Fruit fly (Drosophila melanogaster): Measurements from ENCODE around the gene CG7231.
A peak's percentile ranks its signal among the peaks of the same experiment; 100 is the strongest.

Gene CG7231

dm6 chr2L:8006038-8006437 is 22.3 kb downstream of the CG7231 start (continued):
- TF ChIP-seq CG6276 (GFP tag; optimal IDR thresholded peaks at IDR 0.05) (peak; percentile 66), Eip78C (GFP tag) (peak; percentile 95), CG1621 (tag; optimal IDR thresholded peaks at IDR 0.05) (peak; percentile 57), CG8319 (GFP tag; optimal IDR thresholded peaks at IDR 0.05) (peak; percentile 42), fd59A (GFP tag; optimal IDR thresholded peaks at IDR 0.05) (peak; percentile 53), Hr4 (GFP tag; optimal IDR thresholded peaks at IDR 0.05) (peak; percentile 45), net (GFP tag; optimal IDR thresholded peaks at IDR 0.05) (peak; percentile 20), CG8119 (GFP tag; IDR thresholded peaks at IDR 0.05) (peak; percentile 76), eg (GFP tag; IDR thresholded peaks at IDR 0.05) (no peak; the same call in 2 of the 3 replicates), Eip75B (GFP tag; optimal IDR thresholded peaks at IDR 0.05) (peak; percentile 71), CG6163 (GFP tag; IDR thresholded peaks at IDR 0.05) (peak; percentile 49), CG11902 (GFP tag; optimal IDR thresholded peaks at IDR 0.05) (peak; percentile 24), CG11294 (GFP tag; IDR thresholded peaks at IDR 0.05) (peak; percentile 24; the same call in 1 of the 2 replicates), CG15336 (GFP tag; IDR thresholded peaks at IDR 0.05) (peak; percentile 68), pdm3 (GFP tag; optimal IDR thresholded peaks at IDR 0.05) (peak; percentile 61), CG34406 (GFP tag; optimal IDR thresholded peaks at IDR 0.05) (peak; percentile 34), vri (GFP tag; optimal IDR thresholded peaks at IDR 0.05) (peak; percentile 30), CG10631 (GFP tag; optimal IDR thresholded peaks at IDR 0.05) (peak; percentile 38), Eip93F (GFP tag; optimal IDR thresholded peaks at IDR 0.05) (no peak), CG8632 (GFP tag; optimal IDR thresholded peaks at IDR 0.05) (peak; percentile 15), salr (GFP tag; optimal IDR thresholded peaks at IDR 0.05) (peak in 1 of 2 experiments; percentile 14), svp (GFP tag) (peak; percentile 86), CG10669 (GFP tag; optimal IDR thresholded peaks at IDR 0.05) (peak; percentile 72), CG11762 (GFP tag; optimal IDR thresholded peaks at IDR 0.05; ENCODE audit: insufficient read depth) (peak; percentile 2), Sox14 (GFP tag; optimal IDR thresholded peaks at IDR 0.05) (peak; percentile 42), esn (GFP tag; optimal IDR thresholded peaks at IDR 0.05) (peak; percentile 55), Hr38 (GFP tag; optimal IDR thresholded peaks at IDR 0.05) (no peak), CG3919 (GFP tag; optimal IDR thresholded peaks at IDR 0.05) (peak; percentile 75), Blimp-1 (GFP tag; optimal IDR thresholded peaks at IDR 0.05) (no peak), Sox15 (GFP tag; optimal IDR thresholded peaks at IDR 0.05) (peak; percentile 24), Hr39 (GFP tag; optimal IDR thresholded peaks at IDR 0.05) (peak; percentile 46), CG32006 (GFP tag; optimal IDR thresholded peaks at IDR 0.05) (peak; percentile 56)

dm6 chr2L:8007160-8007876 is 23.6 kb downstream of the CG7231 start, which contains the start of gene Spn28Dc:
TSS of gene Spn28Dc (minus strand) at chr2L:8007210.
- TF ChIP-seq ss (GFP tag; optimal IDR thresholded peaks at IDR 0.05) (peak; percentile 50 to 60), dsx (GFP tag; optimal IDR thresholded peaks at IDR 0.05; ENCODE audit: poor library complexity, severe bottlenecking) (peak; percentile 96), Ets96B (tag; optimal IDR thresholded peaks at IDR 0.05) (no peak), Eip75B (GFP tag; optimal IDR thresholded peaks at IDR 0.05) (no peak), CG16779 (tag; optimal IDR thresholded peaks at IDR 0.05) (peak; percentile 60), CG3919 (GFP tag; optimal IDR thresholded peaks at IDR 0.05) (peak; percentile 20), achi (GFP tag; optimal IDR thresholded peaks at IDR 0.05) (no peak), CG7368 (GFP tag; optimal IDR thresholded peaks at IDR 0.05) (no peak), fkh (GFP tag; optimal IDR thresholded peaks at IDR 0.05) (peak; percentile 25), Hr4 (GFP tag; optimal IDR thresholded peaks at IDR 0.05) (no peak), CG8632 (GFP tag; optimal IDR thresholded peaks at IDR 0.05) (no peak), Eip78C (GFP tag) (peak; percentile 80), Sox102F (GFP tag; optimal IDR thresholded peaks at IDR 0.05) (no peak), Eip93F (GFP tag; optimal IDR thresholded peaks at IDR 0.05) (peak; percentile 10), CG11762 (GFP tag; optimal IDR thresholded peaks at IDR 0.05; ENCODE audit: insufficient read depth) (peak; percentile 4), CG15336 (GFP tag; IDR thresholded peaks at IDR 0.05) (no peak), svp (GFP tag) (peak; percentile 98), CG6163 (GFP tag; IDR thresholded peaks at IDR 0.05) (peak; percentile 19; the same call in 1 of the 3 replicates), CG6808 (GFP tag; optimal IDR thresholded peaks at IDR 0.05) (peak; percentile 59), salr (GFP tag; optimal IDR thresholded peaks at IDR 0.05) (no peak), CG11294 (GFP tag; IDR thresholded peaks at IDR 0.05) (no peak), topi (GFP tag; optimal IDR thresholded peaks at IDR 0.05) (no peak), net (GFP tag; optimal IDR thresholded peaks at IDR 0.05) (no peak), Gug (GFP tag; IDR thresholded peaks at IDR 0.05) (no peak), dac (GFP tag; optimal IDR thresholded peaks at IDR 0.05) (no peak), CG1621 (tag; optimal IDR thresholded peaks at IDR 0.05) (peak; percentile 47), CG6792 (GFP tag; optimal IDR thresholded peaks at IDR 0.05) (peak; percentile 7), vri (GFP tag; optimal IDR thresholded peaks at IDR 0.05) (peak; percentile 8), CG9139 (GFP tag; optimal IDR thresholded peaks at IDR 0.05) (peak; percentile 64), CG6854 (GFP tag; optimal IDR thresholded peaks at IDR 0.05) (peak; percentile 90)
